Worm (Caenorhabditis elegans): ENCODE data around the gene T06C12.11.

- TF ChIP-seq madf-6 (GFP tag; IDR thresholded peaks at IDR 0.05) (no peak), nfya-1 (tag; optimal IDR thresholded peaks at IDR 0.05; ENCODE audit: borderline replicate concordance, insufficient read depth) (no peak), ama-1 (optimal IDR thresholded peaks at IDR 0.05) (no peak), ama-1 (GFP tag; optimal IDR thresholded peaks at IDR 0.05) (no peak), unc-130 (GFP tag; optimal IDR thresholded peaks at IDR 0.05) (no peak), ztf-3 (GFP tag; optimal IDR thresholded peaks at IDR 0.05) (no peak), hlh-12 (tag; optimal IDR thresholded peaks at IDR 0.05) (no peak), dpl-1 (GFP tag; optimal IDR thresholded peaks at IDR 0.05) (no peak), nhr-90 (tag; optimal IDR thresholded peaks at IDR 0.05) (no peak), ceh-91 (GFP tag; IDR thresholded peaks at IDR 0.05) (no peak), lin-35 (GFP tag; optimal IDR thresholded peaks at IDR 0.05) (no peak)
Measured at ce11 chrV:15913714-15914113, 20.9 kb downstream of the T06C12.11 start, which contains the start of gene F35E8.7.
